Worm (Caenorhabditis elegans) whole organism, young adult: Measurements from ENCODE around the gene txt-5.

ENCODE experiments used
- F33H1.4 ChIP-seq: fragments of 200-800 bp; sonication (Bioruptor generic); IDR thresholded peaks from 2 replicates; pipeline ENCODE4 v1.3.6; 2022; ENCODE audit warnings: missing genetic modification reagents, missing genetic modification characterization, missing compliant biosample characterization
- F57A8.1 ChIP-seq: fragments of 200-800 bp; sonication (Bioruptor generic); optimal IDR thresholded peaks from 2 replicates; lab custom pipeline; 2018; ENCODE audit warnings: mild to moderate bottlenecking, missing genetic modification characterization, moderate library complexity, missing compliant biosample characterization
- attf-6 ChIP-seq: fragments of 200-800 bp; sonication (Bioruptor generic); IDR thresholded peaks from 2 replicates; pipeline ENCODE4 v1.3.6; 2022; ENCODE audit warnings: missing genetic modification reagents, missing genetic modification characterization, missing compliant biosample characterization
- ekl-4 ChIP-seq: fragments of 200-800 bp; sonication (Bioruptor generic); IDR thresholded peaks from 2 replicates; pipeline ENCODE4 v1.3.6; 2022; ENCODE audit warnings: missing genetic modification reagents, missing genetic modification characterization, missing compliant biosample characterization
- let-607 ChIP-seq, 2 experiments: fragments of 200-800 bp in 1 of 2; sonication (Bioruptor generic) in 1 of 2; sonication (generic microtip) in 1 of 2; optimal IDR thresholded peaks; 2 replicates each; lab custom pipeline; 2016 to 2018; ENCODE audit warnings: mild to moderate bottlenecking in 2 of 2, missing compliant biosample characterization in 2 of 2, missing genetic modification characterization in 2 of 2, moderate library complexity in 2 of 2, missing genotype in 1 of 2
- nfya-2 ChIP-seq: fragments of 200-800 bp; sonication (Bioruptor generic); IDR thresholded peaks from 2 replicates; pipeline ENCODE4 v1.3.6; 2022; ENCODE audit warnings: missing genetic modification reagents, missing genetic modification characterization, missing compliant biosample characterization
- rec-8 ChIP-seq, 2 experiments: sonication (generic microtip); optimal IDR thresholded peaks; 2 replicates each; lab custom pipeline; 2016; ENCODE audit warnings: mild to moderate bottlenecking in 2 of 2, missing genetic modification characterization in 2 of 2, missing genetic modification reagents in 2 of 2, missing genotype in 2 of 2, missing biosample characterization in 1 of 2, missing compliant biosample characterization in 1 of 2, moderate library complexity in 1 of 2
- unc-62 ChIP-seq: fragments of 150-350 bp; optimal IDR thresholded peaks from 2 replicates; lab custom pipeline; 2014; ENCODE audit warnings: missing biosample characterization, missing genetic modification reagents, missing genetic modification characterization

DNA sequence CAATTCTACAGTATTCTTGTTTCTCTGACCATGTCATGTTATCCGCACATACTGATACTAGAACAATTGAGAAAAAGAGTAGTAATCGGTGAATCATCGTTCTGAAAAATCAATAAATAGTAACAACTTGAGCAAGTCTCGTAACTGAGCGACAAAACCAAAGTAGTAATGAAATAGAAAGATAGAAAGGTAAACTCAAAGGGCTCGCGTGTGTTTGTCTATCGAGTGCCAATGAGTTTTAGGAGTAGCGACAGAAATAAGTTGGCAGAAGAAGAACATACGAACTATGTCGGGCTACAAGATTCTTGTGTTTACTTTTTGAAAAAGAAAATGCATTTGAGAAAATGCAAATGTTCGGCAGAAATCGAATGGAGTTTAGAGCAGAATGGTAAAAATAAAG is 2.6 kb upstream of the txt-5 start, which contains the start of gene C37C3.12:
- no peak for TF ChIP-seq unc-62 (GFP tag; lab: Kevin White, UChicago)
- no peak for TF ChIP-seq nfya-2 (GFP tag; lab: Robert Waterston, UW)
- no peak for TF ChIP-seq let-607 (tag; optimal IDR thresholded peaks at IDR 0.05; lab: Kevin White, UChicago)
- TF ChIP-seq F33H1.4 (GFP tag; lab: Robert Waterston, UW) = no peak
- no peak for TF ChIP-seq ekl-4
- no peak for TF ChIP-seq attf-6 (GFP tag; lab: Robert Waterston, UW)
- TF ChIP-seq F57A8.1 = no peak
- no peak for TF ChIP-seq rec-8 (tag; optimal IDR thresholded peaks at IDR 0.05; lab: Kevin White, UChicago)
